Fruit fly (Drosophila melanogaster) whole organism, embryonic: ENCODE results near the gene Tti1.

Experiments used
- Bdp1 ChIP-seq: fragments of 200-800 bp; sonication (Bioruptor generic); optimal IDR thresholded peaks from 3 replicates; lab custom pipeline; 2016; ENCODE audit warnings: missing biosample characterization, missing genetic modification characterization
- CG11247 ChIP-seq: fragments of 200-800 bp; sonication (Bioruptor generic); IDR thresholded peaks from 2 replicates; pipeline ENCODE4 v1.3.6; 2022; ENCODE audit warnings: missing biosample characterization, missing genetic modification characterization
- CG11696 ChIP-seq: fragments of 200-800 bp; sonication (Bioruptor generic); IDR thresholded peaks from 2 replicates; pipeline ENCODE4 v1.3.6; 2022; ENCODE audit warnings: missing biosample characterization, missing genetic modification characterization
- CG12769 ChIP-seq: fragments of 200-800 bp; sonication (Bioruptor generic); optimal IDR thresholded peaks from 2 replicates; lab custom pipeline; 2019; ENCODE audit warnings: missing biosample characterization, mild to moderate bottlenecking, missing genetic modification characterization, moderate library complexity
- CG15073 ChIP-seq: fragments of 200-800 bp; sonication (Bioruptor generic); optimal IDR thresholded peaks from 2 replicates; lab custom pipeline; 2016; ENCODE audit warnings: missing biosample characterization, missing genetic modification characterization
- CG17359 ChIP-seq: fragments of 200-800 bp; sonication (Bioruptor generic); optimal IDR thresholded peaks from 3 replicates; lab custom pipeline; 2018; ENCODE audit warnings: missing biosample characterization, mild to moderate bottlenecking, missing genetic modification characterization, moderate library complexity
- CG17361 ChIP-seq: fragments of 200-800 bp; sonication (Bioruptor generic); IDR thresholded peaks from 3 replicates; pipeline ENCODE4 v1.3.6; 2022; ENCODE audit warnings: missing biosample characterization, missing genetic modification characterization
- CG18011 ChIP-seq: fragments of 200-800 bp; sonication (Bioruptor generic); optimal IDR thresholded peaks from 2 replicates; lab custom pipeline; 2017; ENCODE audit warnings: missing biosample characterization, missing genetic modification characterization, mild to moderate bottlenecking, moderate library complexity, missing genotype
- CG18476 ChIP-seq: fragments of 200-800 bp; sonication (Bioruptor generic); optimal IDR thresholded peaks from 2 replicates; lab custom pipeline; 2016; ENCODE audit warnings: missing biosample characterization, mild to moderate bottlenecking, missing genetic modification characterization
- CG2120 ChIP-seq: fragments of 200-800 bp; sonication (Bioruptor generic); optimal IDR thresholded peaks from 3 replicates; lab custom pipeline; 2016; ENCODE audit warnings: missing biosample characterization, missing genetic modification characterization
- CG2678 ChIP-seq: fragments of 200-800 bp; sonication (Bioruptor generic); optimal IDR thresholded peaks from 3 replicates; lab custom pipeline; 2019; ENCODE audit warnings: missing biosample characterization, mild to moderate bottlenecking, missing genetic modification characterization, moderate library complexity
- CG2875 ChIP-seq: fragments of 200-800 bp; sonication (Bioruptor generic); optimal IDR thresholded peaks from 2 replicates; lab custom pipeline; 2017; ENCODE audit warnings: missing biosample characterization, mild to moderate bottlenecking, missing genetic modification characterization, missing genetic modification reagents
- CG30431 ChIP-seq: fragments of 200-800 bp; sonication (Bioruptor generic); optimal IDR thresholded peaks from 2 replicates; lab custom pipeline; 2017; ENCODE audit warnings: missing biosample characterization, missing genetic modification characterization
- CG33557 ChIP-seq: fragments of 200-800 bp; sonication (Bioruptor generic); optimal IDR thresholded peaks from 2 replicates; lab custom pipeline; 2019; ENCODE audit warnings: missing biosample characterization, mild to moderate bottlenecking, missing genetic modification characterization, moderate library complexity
- CG3407 ChIP-seq: fragments of 200-800 bp; sonication (Bioruptor generic); optimal IDR thresholded peaks from 2 replicates; lab custom pipeline; 2018; ENCODE audit warnings: missing biosample characterization, mild to moderate bottlenecking, missing genetic modification characterization
- CG34376 ChIP-seq: fragments of 200-800 bp; sonication (Bioruptor generic); optimal IDR thresholded peaks from 2 replicates; lab custom pipeline; 2018; ENCODE audit warnings: missing biosample characterization, mild to moderate bottlenecking, missing genetic modification characterization
- CG4404 ChIP-seq: fragments of 200-800 bp; sonication (Bioruptor generic); IDR thresholded peaks from 2 replicates; pipeline ENCODE4 v1.3.6; 2022; ENCODE audit warnings: missing biosample characterization, missing genetic modification characterization
- CG4424 ChIP-seq: fragments of 200-800 bp; sonication (Bioruptor generic); optimal IDR thresholded peaks from 3 replicates; lab custom pipeline; 2016; ENCODE audit warnings: missing biosample characterization, missing genetic modification characterization
- CG6654 ChIP-seq: fragments of 200-800 bp; sonication (Bioruptor generic); optimal IDR thresholded peaks from 2 replicates; lab custom pipeline; 2017; ENCODE audit warnings: missing biosample characterization, mild to moderate bottlenecking, missing genetic modification characterization
- CG7745 ChIP-seq: fragments of 200-800 bp; sonication (Bioruptor generic); optimal IDR thresholded peaks from 2 replicates; lab custom pipeline; 2018; ENCODE audit warnings: missing biosample characterization, mild to moderate bottlenecking, missing genetic modification characterization, moderate library complexity
- CG7928 ChIP-seq: fragments of 200-800 bp; sonication (Bioruptor generic); optimal IDR thresholded peaks from 2 replicates; lab custom pipeline; 2017; ENCODE audit warnings: missing biosample characterization, mild to moderate bottlenecking, missing genetic modification characterization
- CTCF ChIP-seq: fragments of 200-800 bp; sonication (Bioruptor generic); optimal IDR thresholded peaks from 2 replicates; lab custom pipeline; 2017; ENCODE audit warnings: missing biosample characterization, mild to moderate bottlenecking, missing genetic modification characterization, moderate library complexity
- Drgx ChIP-seq: fragments of 200-800 bp; sonication (Bioruptor generic); IDR thresholded peaks from 2 replicates; pipeline ENCODE4 v1.3.6; 2022; ENCODE audit warnings: missing biosample characterization, missing genetic modification characterization
- Hey ChIP-seq: fragments of 200-800 bp; sonication (Bioruptor generic); optimal IDR thresholded peaks from 3 replicates; lab custom pipeline; 2018; ENCODE audit warnings: missing biosample characterization, mild to moderate bottlenecking, missing genetic modification characterization
- Nf-YB ChIP-seq: fragments of 200-800 bp; sonication (Bioruptor generic); optimal IDR thresholded peaks from 3 replicates; lab custom pipeline; 2019; ENCODE audit warnings: missing biosample characterization, mild to moderate bottlenecking, missing genetic modification characterization, moderate library complexity
- Six4 ChIP-seq: fragments of 200-800 bp; sonication (Bioruptor generic); optimal IDR thresholded peaks from 2 replicates; lab custom pipeline; 2016; ENCODE audit warnings: missing biosample characterization, missing genetic modification characterization
- Sox100B ChIP-seq: fragments of 200-800 bp; sonication (Bioruptor generic); optimal IDR thresholded peaks from 3 replicates; lab custom pipeline; 2018; ENCODE audit warnings: missing biosample characterization, mild to moderate bottlenecking, missing genetic modification characterization
- ab ChIP-seq: fragments of 200-800 bp; sonication (Bioruptor generic); optimal IDR thresholded peaks from 2 replicates; lab custom pipeline; 2016; ENCODE audit warnings: missing biosample characterization, missing genetic modification characterization
- abd-A ChIP-seq: fragments of 200-800 bp; sonication (Bioruptor generic); optimal IDR thresholded peaks from 3 replicates; lab custom pipeline; 2019; ENCODE audit warnings: missing biosample characterization, mild to moderate bottlenecking, missing genetic modification characterization, moderate library complexity
- btn ChIP-seq: fragments of 200-800 bp; sonication (Bioruptor generic); optimal IDR thresholded peaks from 2 replicates; lab custom pipeline; 2016; ENCODE audit warnings: missing biosample characterization, missing genetic modification characterization
- chm ChIP-seq: fragments of 200-800 bp; sonication (Bioruptor generic); IDR thresholded peaks from 2 replicates; pipeline ENCODE4 v1.3.6; 2022; ENCODE audit warnings: missing biosample characterization, missing genetic modification characterization
- ci ChIP-seq: fragments of 200-800 bp; sonication (Bioruptor generic); IDR thresholded peaks from 3 replicates; pipeline ENCODE4 v1.3.6; 2022; ENCODE audit warnings: missing biosample characterization, missing genetic modification characterization
- crp ChIP-seq, 2 experiments: fragments of 200-800 bp; sonication (Bioruptor generic); optimal IDR thresholded peaks; 2 replicates in 1 of 2; 3 replicates in 1 of 2; lab custom pipeline; 2017; ENCODE audit warnings: missing biosample characterization in 2 of 2, missing genetic modification characterization in 2 of 2, mild to moderate bottlenecking in 1 of 2, moderate library complexity in 1 of 2
- cwo ChIP-seq: fragments of 200-800 bp; sonication (Bioruptor generic); optimal IDR thresholded peaks from 3 replicates; lab custom pipeline; 2017; ENCODE audit warnings: missing biosample characterization, missing genetic modification characterization, mild to moderate bottlenecking, moderate library complexity, missing genetic modification reagents
- dmrt11E ChIP-seq: fragments of 200-800 bp; sonication (Bioruptor generic); optimal IDR thresholded peaks from 3 replicates; lab custom pipeline; 2018; ENCODE audit warnings: missing biosample characterization, mild to moderate bottlenecking, missing genetic modification characterization, moderate library complexity
- ftz-f1 ChIP-seq: fragments of 200-800 bp; sonication (Bioruptor generic); optimal IDR thresholded peaks from 2 replicates; lab custom pipeline; 2016; ENCODE audit warnings: missing biosample characterization, missing genetic modification characterization
- ham ChIP-seq: fragments of 200-800 bp; sonication (Bioruptor generic); IDR thresholded peaks from 2 replicates; pipeline ENCODE4 v1.3.6; 2022; ENCODE audit warnings: missing biosample characterization, missing genetic modification characterization
- insv ChIP-seq, 2 experiments: fragments of 200-800 bp; sonication (Bioruptor generic); optimal IDR thresholded peaks; 3 replicates each; lab custom pipeline; 2016 to 2018; ENCODE audit warnings: missing biosample characterization in 2 of 2, missing genetic modification characterization in 2 of 2
- inv ChIP-seq: fragments of 200-800 bp; sonication (Bioruptor generic); IDR thresholded peaks from 2 replicates; pipeline ENCODE4 v1.3.6; 2022; ENCODE audit warnings: missing biosample characterization, missing genetic modification characterization; ENCODE audit not compliant: partially characterized antibody
- kah ChIP-seq: fragments of 200-800 bp; sonication (Bioruptor generic); optimal IDR thresholded peaks from 2 replicates; lab custom pipeline; 2018; ENCODE audit warnings: missing biosample characterization, mild to moderate bottlenecking, missing genetic modification characterization
- lbe ChIP-seq: fragments of 200-800 bp; sonication (Bioruptor generic); optimal IDR thresholded peaks from 2 replicates; lab custom pipeline; 2016; ENCODE audit warnings: missing biosample characterization, mild to moderate bottlenecking, missing genetic modification characterization
- pho ChIP-seq: fragments of 200-800 bp; sonication (Bioruptor generic); optimal IDR thresholded peaks from 2 replicates; lab custom pipeline; 2016; ENCODE audit warnings: missing biosample characterization, missing genetic modification characterization
- pnt ChIP-seq: fragments of 200-800 bp; sonication (Bioruptor generic); optimal IDR thresholded peaks from 3 replicates; lab custom pipeline; 2016; ENCODE audit warnings: missing biosample characterization, missing genetic modification characterization
- ro ChIP-seq: fragments of 200-800 bp; sonication (Bioruptor generic); IDR thresholded peaks from 2 replicates; pipeline ENCODE4 v1.3.6; 2022; ENCODE audit warnings: missing biosample characterization, missing genetic modification characterization
- sc ChIP-seq, 3 experiments: fragments of >200 bp in 2 of 3; fragments of 200-800 bp in 1 of 3; sonication (Bioruptor generic) in 1 of 3; optimal IDR thresholded peaks; 2 replicates in 2 of 3; 3 replicates in 1 of 3; lab custom pipeline; 2017; ENCODE audit warnings: mild to moderate bottlenecking in 1 of 3, missing biosample characterization in 1 of 3, missing genetic modification characterization in 1 of 3, missing genetic modification reagents in 1 of 3
- sd ChIP-seq: fragments of 200-800 bp; sonication (Bioruptor generic); optimal IDR thresholded peaks from 3 replicates; lab custom pipeline; 2018; ENCODE audit warnings: missing biosample characterization, mild to moderate bottlenecking, missing genetic modification characterization, moderate library complexity
- tio ChIP-seq: fragments of 200-800 bp; sonication (Bioruptor generic); optimal IDR thresholded peaks from 2 replicates; lab custom pipeline; 2017; ENCODE audit warnings: missing biosample characterization, missing genetic modification characterization, inconsistent platforms
- unc-4 ChIP-seq: fragments of 200-800 bp; sonication (Bioruptor generic); IDR thresholded peaks from 2 replicates; pipeline ENCODE4 v1.3.6; 2022; ENCODE audit warnings: missing biosample characterization, missing genetic modification characterization; ENCODE audit not compliant: partially characterized antibody
- vnd ChIP-seq: fragments of 200-800 bp; sonication (Bioruptor generic); IDR thresholded peaks from 3 replicates; pipeline ENCODE4 v1.3.6; 2022; ENCODE audit warnings: missing biosample characterization, missing genetic modification characterization; ENCODE audit not compliant: partially characterized antibody

Tti1 gene

dm6 chr3R:9747272-9747874 lies 7.1 kb downstream of the Tti1 start, which contains the start of gene CG12948 (continued):
- TF ChIP-seq CG33557, result peak; percentile 60
- TF ChIP-seq dmrt11E (tag; lab: Kevin White, UChicago), result peak; percentile 46
- TF ChIP-seq abd-A (tag; lab: Kevin White, UChicago), result no peak
- TF ChIP-seq Sox100B (GFP tag; lab: Kevin White, UChicago), result no peak
- TF ChIP-seq ham (GFP tag; lab: Robert Waterston, UW), result no peak
- TF ChIP-seq CG7745 (tag; lab: Kevin White, UChicago), result no peak
- no peak for TF ChIP-seq cwo (GFP tag; lab: Kevin White, UChicago)
- no peak for TF ChIP-seq ab (GFP tag; lab: Kevin White, UChicago)
- TF ChIP-seq CG2120 (GFP tag; lab: Kevin White, UChicago), result peak; percentile 77
- no peak for TF ChIP-seq CG2678
- peak; percentile 56 for TF ChIP-seq CG12769 (tag; lab: Kevin White, UChicago)
- peak; percentile 39 for TF ChIP-seq CG17359 (tag; lab: Kevin White, UChicago)
- no peak for TF ChIP-seq CG3407
- no peak for TF ChIP-seq CG7928 (GFP tag; lab: Kevin White, UChicago)
- peak; percentile 38 to 86 for TF ChIP-seq crp (GFP tag; optimal IDR thresholded peaks at IDR 0.05; lab: Kevin White, UChicago)
- TF ChIP-seq CG11247, result peak; percentile 18; the same call in 1 of the 2 replicates
- peak; percentile 86 for TF ChIP-seq vnd (GFP tag; lab: Robert Waterston, UW)
- TF ChIP-seq unc-4, result peak; percentile 94
- 0 out of 2 replicates have a peak, but pooled peaks have one; percentile 28 for TF ChIP-seq CG4404
- TF ChIP-seq sc (optimal IDR thresholded peaks at IDR 0.05; lab: Kevin White, UChicago), result no peak
- TF ChIP-seq sc (GFP tag; optimal IDR thresholded peaks at IDR 0.05; lab: Kevin White, UChicago), result no peak
- TF ChIP-seq ftz-f1 (GFP tag; lab: Kevin White, UChicago), result no peak
- TF ChIP-seq Hey (tag; lab: Kevin White, UChicago), result no peak
- TF ChIP-seq Drgx (GFP tag; lab: Robert Waterston, UW), result 0 out of 2 replicates have a peak, but pooled peaks have one; percentile 19
- peak; percentile 40 for TF ChIP-seq pho (GFP tag; lab: Kevin White, UChicago)
- no peak for TF ChIP-seq CG6654 (GFP tag; lab: Kevin White, UChicago)
- TF ChIP-seq lbe (GFP tag; lab: Kevin White, UChicago), result peak; percentile 64
- no peak for TF ChIP-seq btn (GFP tag; lab: Kevin White, UChicago)
- no peak for TF ChIP-seq kah (GFP tag; lab: Kevin White, UChicago)
- TF ChIP-seq insv (GFP tag; optimal IDR thresholded peaks at IDR 0.05; lab: Kevin White, UChicago), result peak in 1 of 2 experiments; percentile 32
- peak; percentile 17 for TF ChIP-seq Nf-YB
- no peak for TF ChIP-seq CG30431
- peak; percentile 54 for TF ChIP-seq CG4424 (GFP tag; lab: Kevin White, UChicago)
- TF ChIP-seq CG15073 (GFP tag; lab: Kevin White, UChicago), result no peak
- peak; percentile 23 for TF ChIP-seq Bdp1 (GFP tag; lab: Kevin White, UChicago)
- TF ChIP-seq CTCF (GFP tag; lab: Kevin White, UChicago), result no peak
- TF ChIP-seq chm (GFP tag; lab: Robert Waterston, UW), result no peak
- no peak for TF ChIP-seq CG11696 (GFP tag; lab: Robert Waterston, UW)
- peak; percentile 11 for TF ChIP-seq CG2875 (GFP tag; lab: Kevin White, UChicago)
- peak; percentile 81 for TF ChIP-seq inv (GFP tag; lab: Robert Waterston, UW)
- no peak for TF ChIP-seq Six4 (GFP tag; lab: Kevin White, UChicago)
- TF ChIP-seq sd, result no peak
- peak; percentile 63 for TF ChIP-seq CG34376 (GFP tag; lab: Kevin White, UChicago)
- TF ChIP-seq CG18011, result peak; percentile 23
- no peak for TF ChIP-seq CG18476 (GFP tag; lab: Kevin White, UChicago)
- TF ChIP-seq tio (GFP tag; lab: Kevin White, UChicago), result no peak
- no peak for TF ChIP-seq ro (GFP tag; lab: Robert Waterston, UW)
- TF ChIP-seq ci (GFP tag; lab: Robert Waterston, UW), result peak; percentile 47; the same call in 1 of the 3 replicates
- peak; percentile 25 for TF ChIP-seq pnt (GFP tag; lab: Kevin White, UChicago)
- no peak; the same call in 1 of the 3 replicates for TF ChIP-seq CG17361
